Fruit fly (Drosophila melanogaster) whole organism, embryonic: ENCODE measurements around the gene CG13081.

ENCODE experiments used
- Adf1 ChIP-seq: fragments of 200-800 bp; sonication (Bioruptor generic); IDR thresholded peaks from 2 replicates; pipeline ENCODE4 v1.3.6; 2022; ENCODE audit warnings: missing biosample characterization, missing genetic modification characterization
- Antp ChIP-seq: fragments of 200-800 bp; sonication (Bioruptor generic); optimal IDR thresholded peaks from 3 replicates; lab custom pipeline; 2016; ENCODE audit warnings: missing biosample characterization, missing genetic modification characterization
- Atf6 ChIP-seq: fragments of 200-800 bp; sonication (Bioruptor generic); IDR thresholded peaks from 2 replicates; pipeline ENCODE4 v1.3.6; 2022; ENCODE audit warnings: missing biosample characterization, missing genetic modification characterization
- CG10431 ChIP-seq: fragments of 200-800 bp; sonication (Bioruptor generic); optimal IDR thresholded peaks from 3 replicates; lab custom pipeline; 2018; ENCODE audit warnings: missing biosample characterization, mild to moderate bottlenecking, missing genetic modification characterization
- CG13287 ChIP-seq: fragments of 200-800 bp; sonication (Bioruptor generic); IDR thresholded peaks from 2 replicates; pipeline ENCODE4 v1.3.6; 2022; ENCODE audit warnings: missing biosample characterization, missing genetic modification characterization; ENCODE audit not compliant: partially characterized antibody
- CG15696 ChIP-seq: fragments of 200-800 bp; sonication (Bioruptor generic); optimal IDR thresholded peaks from 2 replicates; lab custom pipeline; 2019; ENCODE audit warnings: missing biosample characterization, mild to moderate bottlenecking, missing genetic modification characterization, moderate library complexity
- CG17829 ChIP-seq: fragments of 200-800 bp; optimal IDR thresholded peaks from 2 replicates; lab custom pipeline; 2019; ENCODE audit warnings: missing biosample characterization, mild to moderate bottlenecking, missing genetic modification characterization, moderate library complexity
- CG1832 ChIP-seq: fragments of 200-800 bp; sonication (Bioruptor generic); optimal IDR thresholded peaks from 2 replicates; lab custom pipeline; 2017; ENCODE audit warnings: missing biosample characterization, mild to moderate bottlenecking, missing genetic modification characterization, inconsistent platforms
- CG18476 ChIP-seq: fragments of 200-800 bp; sonication (Bioruptor generic); optimal IDR thresholded peaks from 2 replicates; lab custom pipeline; 2016; ENCODE audit warnings: missing biosample characterization, mild to moderate bottlenecking, missing genetic modification characterization
- CG2116 ChIP-seq: fragments of 200-800 bp; sonication (Bioruptor generic); optimal IDR thresholded peaks from 3 replicates; lab custom pipeline; 2018; ENCODE audit warnings: missing biosample characterization, mild to moderate bottlenecking, missing genetic modification characterization
- CG2202 ChIP-seq: fragments of 200-800 bp; sonication (Bioruptor generic); optimal IDR thresholded peaks from 2 replicates; lab custom pipeline; 2018; ENCODE audit warnings: missing biosample characterization, mild to moderate bottlenecking, missing genetic modification characterization
- CG2678 ChIP-seq: fragments of 200-800 bp; sonication (Bioruptor generic); optimal IDR thresholded peaks from 3 replicates; lab custom pipeline; 2019; ENCODE audit warnings: missing biosample characterization, mild to moderate bottlenecking, missing genetic modification characterization, moderate library complexity
- CG32772 ChIP-seq: fragments of 200-800 bp; sonication (Bioruptor generic); IDR thresholded peaks from 2 replicates; pipeline ENCODE4 v1.3.6; 2022; ENCODE audit warnings: missing biosample characterization, missing genetic modification characterization
- CG6654 ChIP-seq: fragments of 200-800 bp; sonication (Bioruptor generic); optimal IDR thresholded peaks from 2 replicates; lab custom pipeline; 2017; ENCODE audit warnings: missing biosample characterization, mild to moderate bottlenecking, missing genetic modification characterization
- CG6854 ChIP-seq: fragments of 200-800 bp; sonication (Bioruptor generic); optimal IDR thresholded peaks from 3 replicates; lab custom pipeline; 2017; ENCODE audit warnings: missing biosample characterization, mild to moderate bottlenecking, missing genetic modification characterization
- CG7745 ChIP-seq: fragments of 200-800 bp; sonication (Bioruptor generic); optimal IDR thresholded peaks from 2 replicates; lab custom pipeline; 2018; ENCODE audit warnings: missing biosample characterization, mild to moderate bottlenecking, missing genetic modification characterization, moderate library complexity
- CG7987 ChIP-seq: fragments of 200-800 bp; sonication (Bioruptor generic); optimal IDR thresholded peaks from 2 replicates; lab custom pipeline; 2018; ENCODE audit warnings: missing biosample characterization, mild to moderate bottlenecking, missing genetic modification characterization, moderate library complexity
- CG9215 ChIP-seq: fragments of 200-800 bp; sonication (Bioruptor generic); IDR thresholded peaks from 2 replicates; pipeline ENCODE4 v1.3.6; 2022; ENCODE audit warnings: missing biosample characterization, missing genetic modification characterization
- CTCF ChIP-seq: fragments of 200-800 bp; sonication (Bioruptor generic); optimal IDR thresholded peaks from 2 replicates; lab custom pipeline; 2017; ENCODE audit warnings: missing biosample characterization, mild to moderate bottlenecking, missing genetic modification characterization, moderate library complexity
- Camta ChIP-seq: fragments of 200-800 bp; sonication (Bioruptor generic); optimal IDR thresholded peaks from 2 replicates; lab custom pipeline; 2016; ENCODE audit warnings: missing biosample characterization, missing genetic modification characterization
- Deaf1 ChIP-seq: fragments of 200-800 bp; optimal IDR thresholded peaks from 3 replicates; lab custom pipeline; 2019; ENCODE audit warnings: missing biosample characterization, mild to moderate bottlenecking, missing genetic modification characterization, moderate library complexity
- Dfd ChIP-seq, 2 experiments: fragments of >200 bp; optimal IDR thresholded peaks; 2 replicates each; lab custom pipeline; 2017; ENCODE audit warnings: missing biosample characterization in 2 of 2, missing genetic modification characterization in 2 of 2
- Dip3 ChIP-seq: fragments of 200-800 bp; sonication (Bioruptor generic); optimal IDR thresholded peaks from 3 replicates; lab custom pipeline; 2016; ENCODE audit warnings: missing biosample characterization, missing genetic modification characterization
- Hey ChIP-seq: fragments of 200-800 bp; sonication (Bioruptor generic); optimal IDR thresholded peaks from 3 replicates; lab custom pipeline; 2018; ENCODE audit warnings: missing biosample characterization, mild to moderate bottlenecking, missing genetic modification characterization
- Hr51 ChIP-seq, 2 experiments: fragments of 200-800 bp; sonication (Bioruptor generic); optimal IDR thresholded peaks; 2 replicates in 1 of 2; 3 replicates in 1 of 2; lab custom pipeline; 2016 to 2018; ENCODE audit warnings: missing biosample characterization in 2 of 2, missing genetic modification characterization in 2 of 2, mild to moderate bottlenecking in 1 of 2, moderate library complexity in 1 of 2
- NFAT ChIP-seq: fragments of 200-800 bp; sonication (Bioruptor generic); IDR thresholded peaks from 2 replicates; pipeline ENCODE4 v1.3.6; 2022; ENCODE audit warnings: missing biosample characterization, missing genetic modification characterization
- Neu2 ChIP-seq: fragments of 200-800 bp; sonication (Bioruptor generic); optimal IDR thresholded peaks from 3 replicates; lab custom pipeline; 2016; ENCODE audit warnings: missing biosample characterization, missing genetic modification characterization, borderline replicate concordance
- Optix ChIP-seq: fragments of 200-800 bp; sonication (Bioruptor generic); IDR thresholded peaks from 3 replicates; pipeline ENCODE4 v1.3.6; 2022; ENCODE audit warnings: missing biosample characterization, missing genetic modification characterization
- Ravus ChIP-seq: fragments of 200-800 bp; sonication (Bioruptor generic); IDR thresholded peaks from 2 replicates; pipeline ENCODE4 v1.3.6; 2022; ENCODE audit warnings: missing biosample characterization, missing genetic modification characterization
- Rx ChIP-seq: fragments of 200-800 bp; sonication (Bioruptor generic); IDR thresholded peaks from 2 replicates; pipeline ENCODE4 v1.3.6; 2022; ENCODE audit warnings: missing biosample characterization, missing genetic modification characterization
- Six4 ChIP-seq: fragments of 200-800 bp; sonication (Bioruptor generic); optimal IDR thresholded peaks from 2 replicates; lab custom pipeline; 2016; ENCODE audit warnings: missing biosample characterization, missing genetic modification characterization
- Ssrp ChIP-seq: fragments of 200-800 bp; sonication (Bioruptor generic); optimal IDR thresholded peaks from 2 replicates; lab custom pipeline; 2018; ENCODE audit warnings: missing biosample characterization, mild to moderate bottlenecking, missing genetic modification characterization, moderate library complexity
- TFAM ChIP-seq: fragments of 200-800 bp; sonication (Bioruptor generic); optimal IDR thresholded peaks from 2 replicates; lab custom pipeline; 2017; ENCODE audit warnings: missing biosample characterization, missing genetic modification characterization, inconsistent platforms
- cato ChIP-seq: fragments of 200-800 bp; sonication (Bioruptor generic); optimal IDR thresholded peaks from 2 replicates; lab custom pipeline; 2016; ENCODE audit warnings: missing biosample characterization, missing genetic modification characterization, borderline replicate concordance
- chif ChIP-seq, 2 experiments: fragments of 200-800 bp; sonication (Bioruptor generic); optimal IDR thresholded peaks; 3 replicates each; lab custom pipeline; 2016; ENCODE audit warnings: missing biosample characterization in 2 of 2, missing genetic modification characterization in 2 of 2
- dimm ChIP-seq: fragments of 200-800 bp; sonication (Bioruptor generic); IDR thresholded peaks from 2 replicates; pipeline ENCODE4 v1.3.6; 2022; ENCODE audit warnings: missing biosample characterization, missing genetic modification characterization
- fru ChIP-seq: fragments of >200 bp; optimal IDR thresholded peaks from 2 replicates; lab custom pipeline; 2017
- gem ChIP-seq: fragments of 200-800 bp; sonication (Bioruptor generic); optimal IDR thresholded peaks from 2 replicates; lab custom pipeline; 2019; ENCODE audit warnings: missing biosample characterization, mild to moderate bottlenecking, missing genetic modification characterization, moderate library complexity
- jing ChIP-seq: fragments of 200-800 bp; sonication (Bioruptor generic); optimal IDR thresholded peaks from 2 replicates; lab custom pipeline; 2018; ENCODE audit warnings: missing biosample characterization, mild to moderate bottlenecking, missing genetic modification characterization
- kah ChIP-seq: fragments of 200-800 bp; sonication (Bioruptor generic); optimal IDR thresholded peaks from 2 replicates; lab custom pipeline; 2018; ENCODE audit warnings: missing biosample characterization, mild to moderate bottlenecking, missing genetic modification characterization
- nerfin-1 ChIP-seq: fragments of 200-800 bp; sonication (Bioruptor generic); optimal IDR thresholded peaks from 3 replicates; lab custom pipeline; 2019; ENCODE audit warnings: missing biosample characterization, mild to moderate bottlenecking, missing genetic modification characterization, moderate library complexity
- p53 ChIP-seq: fragments of 200-800 bp; sonication (Bioruptor generic); optimal IDR thresholded peaks from 2 replicates; lab custom pipeline; 2016; ENCODE audit warnings: missing biosample characterization, missing genetic modification characterization
- rib ChIP-seq: fragments of 200-800 bp; sonication (Bioruptor generic); IDR thresholded peaks from 2 replicates; pipeline ENCODE4 v1.3.6; 2022; ENCODE audit warnings: missing biosample characterization, missing genetic modification characterization
- sc ChIP-seq, 3 experiments: fragments of >200 bp in 2 of 3; fragments of 200-800 bp in 1 of 3; sonication (Bioruptor generic) in 1 of 3; optimal IDR thresholded peaks; 2 replicates in 2 of 3; 3 replicates in 1 of 3; lab custom pipeline; 2017; ENCODE audit warnings: mild to moderate bottlenecking in 1 of 3, missing biosample characterization in 1 of 3, missing genetic modification characterization in 1 of 3, missing genetic modification reagents in 1 of 3
- scrt ChIP-seq: fragments of 200-800 bp; sonication (Bioruptor generic); optimal IDR thresholded peaks from 2 replicates; lab custom pipeline; 2018; ENCODE audit warnings: missing biosample characterization, mild to moderate bottlenecking, missing genetic modification characterization, moderate library complexity
- sd ChIP-seq: fragments of 200-800 bp; sonication (Bioruptor generic); optimal IDR thresholded peaks from 3 replicates; lab custom pipeline; 2018; ENCODE audit warnings: missing biosample characterization, mild to moderate bottlenecking, missing genetic modification characterization, moderate library complexity
- seq ChIP-seq: fragments of 200-800 bp; sonication (Bioruptor generic); IDR thresholded peaks from 2 replicates; pipeline ENCODE4 v1.3.6; 2022; ENCODE audit warnings: missing biosample characterization, missing genetic modification characterization
- sisA ChIP-seq: fragments of 200-800 bp; sonication (Bioruptor generic); IDR thresholded peaks from 2 replicates; pipeline ENCODE4 v1.3.6; 2022; ENCODE audit warnings: missing biosample characterization, missing genetic modification characterization
- sob ChIP-seq: fragments of 200-800 bp; sonication (Bioruptor generic); IDR thresholded peaks from 2 replicates; pipeline ENCODE4 v1.3.6; 2022; ENCODE audit warnings: missing biosample characterization, missing genetic modification characterization
- zfh1 ChIP-seq: fragments of 200-800 bp; sonication (Bioruptor generic); IDR thresholded peaks from 3 replicates; pipeline ENCODE4 v1.3.6; 2022; ENCODE audit warnings: missing biosample characterization, missing genetic modification characterization

The CG13081 gene

dm6 chr2L:19492934-19493686, 47.3 kb upstream of the CG13081 start, which contains the start of the genes swm and Ctu2 (continued):
- TF ChIP-seq Rx (peak; percentile 18; the same call in 1 of the 2 replicates), fru (no peak), CG32772 (peak; percentile 35; the same call in 1 of the 2 replicates), Dip3 (GFP tag; lab: Kevin White, UChicago) (no peak), chif (GFP tag; optimal IDR thresholded peaks at IDR 0.05; lab: Kevin White, UChicago) (no peak), CG2116 (GFP tag; lab: Kevin White, UChicago) (peak; percentile 98), gem (tag; lab: Kevin White, UChicago) (no peak), Antp (GFP tag; lab: Kevin White, UChicago) (no peak), jing (GFP tag; lab: Kevin White, UChicago) (no peak), nerfin-1 (tag; lab: Kevin White, UChicago) (peak; percentile 72), sd (tag; lab: Kevin White, UChicago) (peak; percentile 89), CTCF (GFP tag; lab: Kevin White, UChicago) (no peak), CG10431 (GFP tag; lab: Kevin White, UChicago) (no peak), NFAT (GFP tag; lab: Robert Waterston, UW) (no peak), Camta (GFP tag; lab: Kevin White, UChicago) (no peak), CG6654 (GFP tag; lab: Kevin White, UChicago) (no peak), scrt (GFP tag; lab: Kevin White, UChicago) (no peak), CG13287 (GFP tag; lab: Robert Waterston, UW) (peak; percentile 71), Six4 (no peak), CG7745 (no peak), p53 (GFP tag; lab: Kevin White, UChicago) (no peak), Adf1 (GFP tag; lab: Robert Waterston, UW) (no peak), Hr51 (GFP tag; optimal IDR thresholded peaks at IDR 0.05; lab: Kevin White, UChicago) (no peak), Atf6 (no peak; the same call in 1 of the 2 replicates), zfh1 (no peak), cato (GFP tag; lab: Kevin White, UChicago) (no peak), CG6854 (GFP tag; lab: Kevin White, UChicago) (no peak), CG15696 (peak; percentile 80), sc (optimal IDR thresholded peaks at IDR 0.05; lab: Kevin White, UChicago) (no peak), sc (GFP tag; optimal IDR thresholded peaks at IDR 0.05; lab: Kevin White, UChicago) (no peak), Optix (no peak), seq (no peak), Deaf1 (tag; lab: Kevin White, UChicago) (no peak), sisA (GFP tag; lab: Robert Waterston, UW) (peak; percentile 13; the same call in 1 of the 2 replicates), CG1832 (GFP tag; lab: Kevin White, UChicago) (no peak), Neu2 (GFP tag; lab: Kevin White, UChicago) (no peak), CG2202 (tag; lab: Kevin White, UChicago) (peak; percentile 40), sob (GFP tag; lab: Robert Waterston, UW) (peak; percentile 60), rib (GFP tag; lab: Robert Waterston, UW) (no peak), Ssrp (tag; lab: Kevin White, UChicago) (peak; percentile 70), dimm (GFP tag; lab: Robert Waterston, UW) (no peak), CG9215 (peak; percentile 72), kah (GFP tag; lab: Kevin White, UChicago) (peak; percentile 19), CG2678 (tag; lab: Kevin White, UChicago) (no peak), CG7987 (GFP tag; lab: Kevin White, UChicago) (no peak), CG18476 (GFP tag; lab: Kevin White, UChicago) (no peak), Dfd (GFP tag; optimal IDR thresholded peaks at IDR 0.05; lab: Kevin White, UChicago) (no peak), CG17829 (tag; lab: Kevin White, UChicago) (peak; percentile 72), Hey (tag; lab: Kevin White, UChicago) (no peak), Ravus (GFP tag; lab: Robert Waterston, UW) (no peak), TFAM (GFP tag; lab: Kevin White, UChicago) (no peak)
